Worm (Caenorhabditis elegans) whole organism, late embryonic: ENCODE measurements around the gene F55H2.7.

ENCODE experiments used
- C08G9.2 ChIP-seq: sonication (generic microtip); optimal IDR thresholded peaks from 2 replicates; lab custom pipeline; 2016; ENCODE audit warnings: mild to moderate bottlenecking, missing genetic modification characterization, moderate library complexity, missing compliant biosample characterization
- F13H6.1 ChIP-seq: sonication (generic microtip); optimal IDR thresholded peaks from 2 replicates; lab custom pipeline; 2016; ENCODE audit warnings: missing genetic modification characterization, missing compliant biosample characterization
- K02D7.2 ChIP-seq: sonication (generic microtip); optimal IDR thresholded peaks from 2 replicates; lab custom pipeline; 2017; ENCODE audit warnings: mild to moderate bottlenecking, missing genetic modification characterization, missing compliant biosample characterization
- T23F11.4 ChIP-seq: fragments of 200-800 bp; sonication (Bioruptor generic); optimal IDR thresholded peaks from 2 replicates; lab custom pipeline; 2018; ENCODE audit warnings: mild to moderate bottlenecking, missing genetic modification characterization, missing compliant biosample characterization
- ceh-14 ChIP-seq: sonication (generic microtip); optimal IDR thresholded peaks from 2 replicates; lab custom pipeline; 2016; ENCODE audit warnings: missing genotype, missing genetic modification characterization, missing compliant biosample characterization
- ceh-18 ChIP-seq: sonication (generic microtip); optimal IDR thresholded peaks from 2 replicates; lab custom pipeline; 2016; ENCODE audit warnings: missing genetic modification characterization, missing compliant biosample characterization
- ceh-2 ChIP-seq: sonication (generic microtip); optimal IDR thresholded peaks from 2 replicates; lab custom pipeline; 2016; ENCODE audit warnings: missing genotype, missing genetic modification characterization, missing compliant biosample characterization
- ceh-22 ChIP-seq: sonication (generic microtip); optimal IDR thresholded peaks from 2 replicates; lab custom pipeline; 2017; ENCODE audit warnings: missing biosample characterization, missing genetic modification characterization
- ceh-24 ChIP-seq: sonication (generic microtip); optimal IDR thresholded peaks from 2 replicates; lab custom pipeline; 2016; ENCODE audit warnings: mild to moderate bottlenecking, missing genetic modification characterization, missing compliant biosample characterization
- ceh-31 ChIP-seq: sonication (generic microtip); optimal IDR thresholded peaks from 2 replicates; lab custom pipeline; 2016; ENCODE audit warnings: missing genetic modification characterization, missing compliant biosample characterization
- ceh-48 ChIP-seq: sonication (generic microtip); optimal IDR thresholded peaks from 2 replicates; lab custom pipeline; 2016; ENCODE audit warnings: missing genetic modification characterization, inconsistent platforms, missing compliant biosample characterization
- ceh-6 ChIP-seq: fragments of 200-800 bp; sonication (Bioruptor generic); optimal IDR thresholded peaks from 2 replicates; lab custom pipeline; 2018; ENCODE audit warnings: mild to moderate bottlenecking, missing genetic modification characterization, missing compliant biosample characterization
- ceh-9 ChIP-seq: sonication (generic microtip); optimal IDR thresholded peaks from 2 replicates; lab custom pipeline; 2016; ENCODE audit warnings: mild to moderate bottlenecking, missing genetic modification characterization, inconsistent platforms, missing compliant biosample characterization
- dmd-4 ChIP-seq: sonication (generic microtip); optimal IDR thresholded peaks from 2 replicates; lab custom pipeline; 2016; ENCODE audit warnings: borderline replicate concordance, missing genetic modification characterization, missing compliant biosample characterization
- elt-2 ChIP-seq: sonication (generic microtip); optimal IDR thresholded peaks from 2 replicates; lab custom pipeline; 2016; ENCODE audit warnings: missing genetic modification reagents, missing genetic modification characterization, missing compliant biosample characterization
- elt-4 ChIP-seq: sonication (generic microtip); optimal IDR thresholded peaks from 2 replicates; lab custom pipeline; 2016; ENCODE audit warnings: missing genetic modification characterization, missing compliant biosample characterization
- ets-4 ChIP-seq: sonication (generic microtip); optimal IDR thresholded peaks from 2 replicates; lab custom pipeline; 2016; ENCODE audit warnings: missing genetic modification characterization, missing compliant biosample characterization
- fax-1 ChIP-seq: sonication (generic microtip); optimal IDR thresholded peaks from 2 replicates; lab custom pipeline; 2016; ENCODE audit warnings: missing genotype, missing genetic modification characterization, missing compliant biosample characterization
- fkh-6 ChIP-seq: sonication (generic microtip); optimal IDR thresholded peaks from 2 replicates; lab custom pipeline; 2016; ENCODE audit warnings: missing genetic modification characterization, missing compliant biosample characterization
- gmeb-2 ChIP-seq: sonication (generic microtip); optimal IDR thresholded peaks from 2 replicates; lab custom pipeline; 2016; ENCODE audit warnings: missing genetic modification characterization, inconsistent platforms, missing compliant biosample characterization
- hlh-15 ChIP-seq: sonication (generic microtip); optimal IDR thresholded peaks from 2 replicates; lab custom pipeline; 2016; ENCODE audit warnings: missing genetic modification characterization, missing compliant biosample characterization
- hlh-6 ChIP-seq: sonication (generic microtip); optimal IDR thresholded peaks from 2 replicates; lab custom pipeline; 2016; ENCODE audit warnings: missing genotype, missing genetic modification characterization, missing compliant biosample characterization
- hlh-8 ChIP-seq: sonication (generic microtip); optimal IDR thresholded peaks from 2 replicates; lab custom pipeline; 2016; ENCODE audit warnings: missing genotype, missing genetic modification characterization, missing compliant biosample characterization
- lin-11 ChIP-seq: fragments of 200-800 bp; sonication (Bioruptor generic); optimal IDR thresholded peaks from 2 replicates; lab custom pipeline; 2018; ENCODE audit warnings: mild to moderate bottlenecking, missing genetic modification characterization, missing compliant biosample characterization
- madf-2 ChIP-seq: sonication (generic microtip); optimal IDR thresholded peaks from 2 replicates; lab custom pipeline; 2017; ENCODE audit warnings: missing genetic modification characterization, missing compliant biosample characterization
- mec-3 ChIP-seq: sonication (generic microtip); optimal IDR thresholded peaks from 2 replicates; lab custom pipeline; 2016; ENCODE audit warnings: borderline replicate concordance, missing genetic modification characterization, missing compliant biosample characterization
- nfya-1 ChIP-seq: sonication (generic microtip); optimal IDR thresholded peaks from 2 replicates; lab custom pipeline; 2017; ENCODE audit warnings: missing genetic modification characterization, mild to moderate bottlenecking, missing compliant biosample characterization, antibody characterized with exemption, moderate library complexity
- nhr-11 ChIP-seq: fragments of 150-350 bp; optimal IDR thresholded peaks from 2 replicates; lab custom pipeline; 2014; ENCODE audit warnings: missing biosample characterization, missing genetic modification characterization
- nhr-232 ChIP-seq: sonication (generic microtip); optimal IDR thresholded peaks from 2 replicates; lab custom pipeline; 2016; ENCODE audit warnings: missing genetic modification characterization, missing compliant biosample characterization
- npax-4 ChIP-seq: sonication (generic microtip); optimal IDR thresholded peaks from 2 replicates; lab custom pipeline; 2016; ENCODE audit warnings: missing genetic modification characterization, missing compliant biosample characterization
- odd-2 ChIP-seq: sonication (generic microtip); optimal IDR thresholded peaks from 2 replicates; lab custom pipeline; 2017; ENCODE audit warnings: antibody characterized with exemption, mild to moderate bottlenecking, missing genetic modification characterization, missing compliant biosample characterization
- pat-9 ChIP-seq: fragments of 200-800 bp; sonication (Bioruptor generic); optimal IDR thresholded peaks from 2 replicates; lab custom pipeline; 2018; ENCODE audit warnings: mild to moderate bottlenecking, missing genetic modification characterization, moderate library complexity, missing compliant biosample characterization
- pha-2 ChIP-seq: sonication (generic microtip); optimal IDR thresholded peaks from 2 replicates; lab custom pipeline; 2017; ENCODE audit warnings: mild to moderate bottlenecking, missing genetic modification characterization, missing compliant biosample characterization
- pha-4 ChIP-seq: fragments of 150-350 bp; optimal IDR thresholded peaks from 2 replicates; lab custom pipeline; 2018; ENCODE audit warnings: missing biosample characterization, missing genetic modification reagents, missing genetic modification characterization
- pros-1 ChIP-seq: fragments of 150-350 bp; optimal IDR thresholded peaks from 2 replicates; lab custom pipeline; 2014; ENCODE audit warnings: missing biosample characterization, missing genetic modification reagents, missing genetic modification characterization
- rnt-1 ChIP-seq: sonication (generic microtip); optimal IDR thresholded peaks from 2 replicates; lab custom pipeline; 2016; ENCODE audit warnings: missing genetic modification characterization, missing compliant biosample characterization
- sox-2 ChIP-seq: fragments of 200-800 bp; sonication (Bioruptor generic); IDR thresholded peaks from 2 replicates; pipeline ENCODE4 v1.3.6; 2022; ENCODE audit warnings: missing genetic modification reagents, missing genetic modification characterization, missing compliant biosample characterization
- unc-42 ChIP-seq: sonication (generic microtip); optimal IDR thresholded peaks from 2 replicates; lab custom pipeline; 2016; ENCODE audit warnings: missing genotype, missing genetic modification characterization, missing compliant biosample characterization
- unc-55 ChIP-seq: sonication (generic microtip); optimal IDR thresholded peaks from 2 replicates; lab custom pipeline; 2017; ENCODE audit warnings: missing biosample characterization, missing genetic modification reagents, missing genetic modification characterization
- unc-86 ChIP-seq: sonication (generic microtip); optimal IDR thresholded peaks from 2 replicates; lab custom pipeline; 2016; ENCODE audit warnings: missing genetic modification characterization, missing compliant biosample characterization
- ztf-16 ChIP-seq: sonication (generic microtip); optimal IDR thresholded peaks from 2 replicates; lab custom pipeline; 2017; ENCODE audit warnings: missing genetic modification characterization, missing compliant biosample characterization

The F55H2.7 gene

ce11 chrIII:9528824-9529223 is 12.8 kb upstream of the F55H2.7 start, which contains the start of gene ZK1098.2:
TSS of gene ZK1098.2 (plus strand) at chrIII:9529159.
- TF ChIP-seq lin-11 (tag; lab: Kevin White, UChicago) (no peak), F13H6.1 (tag; lab: Kevin White, UChicago) (no peak), sox-2 (GFP tag; lab: Robert Waterston, UW) (no peak), ceh-48 (tag; lab: Kevin White, UChicago) (peak; percentile 76), unc-42 (no peak), fax-1 (tag; lab: Kevin White, UChicago) (no peak), pros-1 (no peak), pha-2 (tag; lab: Kevin White, UChicago) (no peak), ceh-31 (tag; lab: Kevin White, UChicago) (no peak)

- TF ChIP-seq unc-55 (no peak), elt-2 (tag; lab: Kevin White, UChicago) (no peak), pat-9 (tag; lab: Kevin White, UChicago) (no peak), ceh-14 (no peak), odd-2 (tag; lab: Kevin White, UChicago) (no peak), pha-4 (tag; lab: Kevin White, UChicago) (no peak), T23F11.4 (GFP tag; lab: Kevin White, UChicago) (no peak), ceh-22 (tag; lab: Kevin White, UChicago) (no peak), ceh-2 (tag; lab: Kevin White, UChicago) (no peak), lin-11 (tag; lab: Kevin White, UChicago) (no peak), ceh-31 (tag; lab: Kevin White, UChicago) (no peak), nfya-1 (tag; lab: Kevin White, UChicago) (no peak), dmd-4 (tag; lab: Kevin White, UChicago) (no peak), hlh-8 (tag; lab: Kevin White, UChicago) (no peak), nhr-11 (no peak), fkh-6 (tag; lab: Kevin White, UChicago) (no peak)
Observed at ce11 chrIII:9526851-9527250, 10.8 kb upstream of the F55H2.7 start, which contains the start of gene ZK1098.6. TSS of gene ZK1098.6 (plus strand) at chrIII:9527151.

- TF ChIP-seq pat-9 (tag; lab: Kevin White, UChicago) (no peak), nhr-232 (tag; lab: Kevin White, UChicago) (no peak), nhr-11 (no peak)
- TF ChIP-seq, all 69 proteins: peak for 0
Observed at ce11 chrIII:9525252-9525651, 9.2 kb upstream of the F55H2.7 start, which contains the start of gene trpp-3. TSS of gene trpp-3 (plus strand) at chrIII:9525552.

ce11 chrIII:9523581-9523980 is 7.5 kb upstream of the F55H2.7 start, which contains the start of gene mrps-23:
TSS of gene mrps-23 (minus strand) at chrIII:9523672.
- TF ChIP-seq nfya-1 (tag; lab: Kevin White, UChicago) = peak; percentile 11
- peak; percentile 16 for TF ChIP-seq ceh-18 (tag; lab: Kevin White, UChicago)
- no peak for TF ChIP-seq elt-4 (tag; lab: Kevin White, UChicago)
- peak; percentile 6 for TF ChIP-seq unc-42
- TF ChIP-seq, all 69 proteins: peak for 3

ce11 chrIII:9521410-9522090 is 5.5 kb upstream of the F55H2.7 start, which contains the start of the genes clu-1 and prp-40:
TSS of gene clu-1 (minus strand) at chrIII:9521460.
TSS of gene prp-40 (plus strand) at chrIII:9522075.
- peak; percentile 67 for TF ChIP-seq ceh-18 (tag; lab: Kevin White, UChicago)
- TF ChIP-seq mec-3 (tag; lab: Kevin White, UChicago) = no peak
- TF ChIP-seq ceh-6 (GFP tag; lab: Kevin White, UChicago) = no peak
- no peak for TF ChIP-seq ceh-14
- TF ChIP-seq K02D7.2 = no peak
- peak; percentile 75 for TF ChIP-seq unc-42
- TF ChIP-seq unc-86 (tag; lab: Kevin White, UChicago) = no peak
- no peak for TF ChIP-seq ztf-16 (tag; lab: Kevin White, UChicago)
- TF ChIP-seq hlh-15 (tag; lab: Kevin White, UChicago) = no peak
- no peak for TF ChIP-seq npax-4 (tag; lab: Kevin White, UChicago)
- no peak for TF ChIP-seq lin-11 (tag; lab: Kevin White, UChicago)
- no peak for TF ChIP-seq sox-2 (GFP tag; lab: Robert Waterston, UW)
- peak; percentile 73 for TF ChIP-seq nfya-1 (tag; lab: Kevin White, UChicago)
- peak; percentile 50 for TF ChIP-seq ceh-31 (tag; lab: Kevin White, UChicago)
- TF ChIP-seq ceh-9 (tag; lab: Kevin White, UChicago) = no peak
- TF ChIP-seq unc-55 = peak; percentile 56
- TF ChIP-seq rnt-1 (tag; lab: Kevin White, UChicago) = no peak
- no peak for TF ChIP-seq fax-1 (tag; lab: Kevin White, UChicago)
- no peak for TF ChIP-seq ceh-24
- TF ChIP-seq elt-2 (tag; lab: Kevin White, UChicago) = peak; percentile 34
- no peak for TF ChIP-seq madf-2 (tag; lab: Kevin White, UChicago)
- TF ChIP-seq gmeb-2 (tag; lab: Kevin White, UChicago) = no peak
- TF ChIP-seq ceh-48 (tag; lab: Kevin White, UChicago) = peak; percentile 35
- no peak for TF ChIP-seq C08G9.2 (tag; lab: Kevin White, UChicago)
- TF ChIP-seq hlh-6 (tag; lab: Kevin White, UChicago) = no peak
- TF ChIP-seq ets-4 (tag; lab: Kevin White, UChicago) = no peak
